Fruit fly (Drosophila melanogaster): ENCODE results near the gene Mur82C.
"Not testable (repeated sequence)": the region's sequence is repeated elsewhere in the genome, so short reads cannot be mapped to it uniquely, and the experiment has no call there.

The Mur82C gene

dm6 chr3R:4557862-4558261 lies 16.7 kb downstream of the Mur82C start, which contains the start of gene CG34357:
Gene CG34357, minus strand, starts transcription at chr3R:4558067.
- TF ChIP-seq CG13894 (tag; optimal IDR thresholded peaks at IDR 0.05) (peak; percentile 93), Deaf1 (tag; optimal IDR thresholded peaks at IDR 0.05) (peak; percentile 90), ci (GFP tag; IDR thresholded peaks at IDR 0.05) (no peak), oc (tag; optimal IDR thresholded peaks at IDR 0.05) (no peak), CG7372 (GFP tag; IDR thresholded peaks at IDR 0.05) (0 out of 2 replicates have a peak, but pooled peaks have one; percentile 22), CG16779 (GFP tag; IDR thresholded peaks at IDR 0.05) (peak; percentile 89), Ets65A (GFP tag) (peak; percentile 38), CG18599 (GFP tag; optimal IDR thresholded peaks at IDR 0.05) (peak; percentile 15), zf30C (GFP tag; optimal IDR thresholded peaks at IDR 0.05) (no peak), CG13287 (GFP tag; IDR thresholded peaks at IDR 0.05; ENCODE audit: partially characterized antibody) (no peak), Six4 (GFP tag; optimal IDR thresholded peaks at IDR 0.05) (no peak), Jarid2 (GFP tag; optimal IDR thresholded peaks at IDR 0.05) (peak; percentile 21), Hey (tag; optimal IDR thresholded peaks at IDR 0.05) (no peak), abd-A (tag; optimal IDR thresholded peaks at IDR 0.05) (peak; percentile 65), CG11723 (GFP tag; optimal IDR thresholded peaks at IDR 0.05) (no peak), Nf-YC (tag; optimal IDR thresholded peaks at IDR 0.05) (peak; percentile 68), chinmo (GFP tag; IDR thresholded peaks at IDR 0.05; ENCODE audit: partially characterized antibody) (peak; percentile 58; the same call in 1 of the 4 replicates), Adf1 (GFP tag; IDR thresholded peaks at IDR 0.05) (peak; percentile 57; the same call in 1 of the 2 replicates), crp (GFP tag; optimal IDR thresholded peaks at IDR 0.05) (peak in 1 of 2 experiments; percentile 23), scrt (GFP tag; optimal IDR thresholded peaks at IDR 0.05) (peak; percentile 9)

dm6 chr3R:4565322-4565721 lies 24.2 kb downstream of the Mur82C start:
- TF ChIP-seq Trl (optimal IDR thresholded peaks at IDR 0.05) (peak in 1 of 2 experiments; percentile 58), CG2199 (GFP tag; IDR thresholded peaks at IDR 0.05) (peak; percentile 75; the same call in 1 of the 3 replicates), chinmo (GFP tag; IDR thresholded peaks at IDR 0.05; ENCODE audit: partially characterized antibody) (0 out of 4 replicates have a peak, but pooled peaks have one; percentile 35)
- TF ChIP-seq Trl (GFP tag; optimal IDR thresholded peaks at IDR 0.05): not testable (repeated sequence)

- TF ChIP-seq nau (GFP tag; optimal IDR thresholded peaks at IDR 0.05): no peak
Measured at dm6 chr3R:4578544-4578943, 37.4 kb downstream of the Mur82C start, which contains the start of gene CG32945. Gene CG32945, minus strand, starts transcription at chr3R:4578644.

Measured in whole organism, embryonic.